Worm (Caenorhabditis elegans) whole organism, L4/young adult: ENCODE measurements around the gene rpoa-12.

ENCODE experiments used
- W03F9.2 ChIP-seq: fragments of 150-350 bp; optimal IDR thresholded peaks from 2 replicates; lab custom pipeline; 2014; ENCODE audit warnings: missing biosample characterization, missing genetic modification characterization
- him-1 ChIP-seq: sonication (generic microtip); optimal IDR thresholded peaks from 2 replicates; lab custom pipeline; 2016; ENCODE audit warnings: missing genotype, missing genetic modification reagents, missing genetic modification characterization, missing compliant biosample characterization

DNA sequence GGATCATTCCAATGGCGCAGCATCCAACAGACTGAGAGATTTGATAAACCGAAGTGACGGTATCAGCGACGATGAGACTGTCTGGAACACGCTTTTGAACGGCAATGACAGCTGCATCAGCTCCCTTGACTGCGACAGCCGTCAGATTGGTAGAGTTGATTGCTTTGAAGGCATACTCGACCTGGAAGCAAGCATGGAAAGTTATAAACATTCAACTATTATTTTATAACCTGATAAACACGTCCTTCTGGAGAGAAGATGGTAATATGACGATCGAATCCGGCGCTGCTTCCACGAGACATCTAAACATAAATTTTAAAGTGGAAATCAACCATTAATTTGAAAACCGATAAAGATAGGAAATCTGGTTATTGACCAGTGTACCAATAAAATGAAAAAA, 787 bp downstream of the rpoa-12 start, which contains the start of gene pas-1:
- TF ChIP-seq him-1 (tag; lab: Kevin White, UChicago) (no peak), W03F9.2 (tag; lab: Kevin White, UChicago) (no peak)
